Fruit fly (Drosophila melanogaster) whole organism, embryonic: ENCODE measurements around the gene Sgs5bis.

Source experiments
- Atf6 ChIP-seq: fragments of 200-800 bp; sonication (Bioruptor generic); IDR thresholded peaks from 2 replicates; pipeline ENCODE4 v1.3.6; 2022; ENCODE audit warnings: missing biosample characterization, missing genetic modification characterization
- CG10543 ChIP-seq: fragments of 200-800 bp; sonication (Bioruptor generic); optimal IDR thresholded peaks from 3 replicates; lab custom pipeline; 2017; ENCODE audit warnings: missing biosample characterization, mild to moderate bottlenecking, missing genetic modification characterization, moderate library complexity
- CG11696 ChIP-seq: fragments of 200-800 bp; sonication (Bioruptor generic); IDR thresholded peaks from 2 replicates; pipeline ENCODE4 v1.3.6; 2022; ENCODE audit warnings: missing biosample characterization, missing genetic modification characterization
- CG12769 ChIP-seq: fragments of 200-800 bp; sonication (Bioruptor generic); optimal IDR thresholded peaks from 2 replicates; lab custom pipeline; 2019; ENCODE audit warnings: missing biosample characterization, mild to moderate bottlenecking, missing genetic modification characterization, moderate library complexity
- CG13775 ChIP-seq: fragments of 200-800 bp; sonication (Bioruptor generic); optimal IDR thresholded peaks from 3 replicates; lab custom pipeline; 2017; ENCODE audit warnings: missing biosample characterization, mild to moderate bottlenecking, missing genetic modification characterization
- CG16779 ChIP-seq: fragments of 200-800 bp; sonication (Bioruptor generic); IDR thresholded peaks from 2 replicates; pipeline ENCODE4 v1.3.6; 2022; ENCODE audit warnings: missing biosample characterization, missing genetic modification characterization
- CG17612 ChIP-seq: fragments of 200-800 bp; sonication (Bioruptor generic); IDR thresholded peaks from 2 replicates; pipeline ENCODE4 v1.3.6; 2022; ENCODE audit warnings: missing biosample characterization, missing genetic modification characterization
- CG17829 ChIP-seq: fragments of 200-800 bp; optimal IDR thresholded peaks from 2 replicates; lab custom pipeline; 2019; ENCODE audit warnings: missing biosample characterization, mild to moderate bottlenecking, missing genetic modification characterization, moderate library complexity
- CG18476 ChIP-seq: fragments of 200-800 bp; sonication (Bioruptor generic); optimal IDR thresholded peaks from 2 replicates; lab custom pipeline; 2016; ENCODE audit warnings: missing biosample characterization, mild to moderate bottlenecking, missing genetic modification characterization
- CG4424 ChIP-seq: fragments of 200-800 bp; sonication (Bioruptor generic); optimal IDR thresholded peaks from 3 replicates; lab custom pipeline; 2016; ENCODE audit warnings: missing biosample characterization, missing genetic modification characterization
- CG6791 ChIP-seq: fragments of 200-800 bp; sonication (Bioruptor generic); IDR thresholded peaks from 3 replicates; pipeline ENCODE4 v1.3.6; 2022; ENCODE audit warnings: missing biosample characterization, missing genetic modification characterization; ENCODE audit not compliant: partially characterized antibody
- CG7357 ChIP-seq: fragments of 200-800 bp; sonication (Bioruptor generic); IDR thresholded peaks from 3 replicates; pipeline ENCODE4 v1.3.6; 2022; ENCODE audit warnings: missing biosample characterization, missing genetic modification characterization
- CG8359 ChIP-seq: fragments of 200-800 bp; sonication (Bioruptor generic); optimal IDR thresholded peaks from 2 replicates; lab custom pipeline; 2017; ENCODE audit warnings: missing biosample characterization, mild to moderate bottlenecking, missing genetic modification characterization, borderline replicate concordance
- CG8924 ChIP-seq: fragments of 200-800 bp; optimal IDR thresholded peaks from 3 replicates; lab custom pipeline; 2019; ENCODE audit warnings: missing biosample characterization, mild to moderate bottlenecking, missing genetic modification characterization, moderate library complexity
- CG8944 ChIP-seq: fragments of 200-800 bp; sonication (Bioruptor generic); optimal IDR thresholded peaks from 3 replicates; lab custom pipeline; 2016; ENCODE audit warnings: missing biosample characterization, missing genetic modification characterization
- CG9215 ChIP-seq: fragments of 200-800 bp; sonication (Bioruptor generic); IDR thresholded peaks from 2 replicates; pipeline ENCODE4 v1.3.6; 2022; ENCODE audit warnings: missing biosample characterization, missing genetic modification characterization
- CTCF ChIP-seq: fragments of 200-800 bp; sonication (Bioruptor generic); optimal IDR thresholded peaks from 2 replicates; lab custom pipeline; 2017; ENCODE audit warnings: missing biosample characterization, mild to moderate bottlenecking, missing genetic modification characterization, moderate library complexity
- Dek ChIP-seq: fragments of 200-800 bp; sonication (Bioruptor generic); optimal IDR thresholded peaks from 3 replicates; lab custom pipeline; 2019; ENCODE audit warnings: missing biosample characterization, mild to moderate bottlenecking, missing genetic modification characterization, moderate library complexity
- Ets65A ChIP-seq: fragments of 200-800 bp; sonication (Bioruptor generic); peaks from one replicate; lab custom pipeline; 2016; ENCODE audit warnings: missing biosample characterization, missing genetic modification characterization
- Fer1 ChIP-seq: fragments of 200-800 bp; sonication (Bioruptor generic); optimal IDR thresholded peaks from 2 replicates; lab custom pipeline; 2017; ENCODE audit warnings: missing biosample characterization, mild to moderate bottlenecking, missing genetic modification characterization
- Fer3 ChIP-seq: fragments of 200-800 bp; sonication (Bioruptor generic); optimal IDR thresholded peaks from 2 replicates; lab custom pipeline; 2018; ENCODE audit warnings: missing biosample characterization, mild to moderate bottlenecking, missing genetic modification characterization, moderate library complexity
- Hey ChIP-seq: fragments of 200-800 bp; sonication (Bioruptor generic); optimal IDR thresholded peaks from 3 replicates; lab custom pipeline; 2018; ENCODE audit warnings: missing biosample characterization, mild to moderate bottlenecking, missing genetic modification characterization
- MBD-R2 ChIP-seq: fragments of 200-800 bp; sonication (Bioruptor generic); IDR thresholded peaks from 2 replicates; pipeline ENCODE4 v1.3.6; 2022; ENCODE audit warnings: missing biosample characterization, missing genetic modification characterization
- Med ChIP-seq: fragments of 200-800 bp; sonication (Bioruptor generic); peaks from one replicate; lab custom pipeline; 2016; ENCODE audit warnings: missing biosample characterization, missing genetic modification characterization, mild to moderate bottlenecking, inconsistent platforms, moderate library complexity
- NFAT ChIP-seq: fragments of 200-800 bp; sonication (Bioruptor generic); IDR thresholded peaks from 2 replicates; pipeline ENCODE4 v1.3.6; 2022; ENCODE audit warnings: missing biosample characterization, missing genetic modification characterization
- NfI ChIP-seq: fragments of 200-800 bp; sonication (Bioruptor generic); optimal IDR thresholded peaks from 3 replicates; lab custom pipeline; 2018; ENCODE audit warnings: missing biosample characterization, mild to moderate bottlenecking, missing genetic modification characterization, moderate library complexity
- Stat92E ChIP-seq, 3 experiments: fragments of >200 bp in 2 of 3; fragments of 200-800 bp in 1 of 3; sonication (Bioruptor generic) in 1 of 3; optimal IDR thresholded peaks; 2 replicates each; lab custom pipeline; 2017 to 2019; ENCODE audit warnings: missing biosample characterization in 3 of 3, missing genetic modification characterization in 3 of 3, mild to moderate bottlenecking in 1 of 3, moderate library complexity in 1 of 3
- Tbp ChIP-seq: fragments of >200 bp; optimal IDR thresholded peaks from 2 replicates; lab custom pipeline; 2018; ENCODE audit warnings: missing biosample characterization, missing genetic modification characterization
- al ChIP-seq: fragments of 200-800 bp; sonication (Bioruptor generic); IDR thresholded peaks from 2 replicates; pipeline ENCODE4 v1.3.6; 2022; ENCODE audit warnings: missing biosample characterization, missing genetic modification characterization
- ash1 ChIP-seq: fragments of 200-800 bp; sonication (Bioruptor generic); optimal IDR thresholded peaks from 2 replicates; lab custom pipeline; 2018; ENCODE audit warnings: missing biosample characterization, mild to moderate bottlenecking, missing genetic modification characterization
- bsh ChIP-seq, 2 experiments: fragments of 200-800 bp; sonication (Bioruptor generic); optimal IDR thresholded peaks; 2 replicates each; lab custom pipeline; 2017 to 2018; ENCODE audit warnings: mild to moderate bottlenecking in 2 of 2, missing biosample characterization in 2 of 2, missing genetic modification characterization in 2 of 2, moderate library complexity in 1 of 2
- chif ChIP-seq, 2 experiments: fragments of 200-800 bp; sonication (Bioruptor generic); optimal IDR thresholded peaks; 3 replicates each; lab custom pipeline; 2016; ENCODE audit warnings: missing biosample characterization in 2 of 2, missing genetic modification characterization in 2 of 2
- crol ChIP-seq: fragments of 200-800 bp; sonication (Bioruptor generic); IDR thresholded peaks from 2 replicates; pipeline ENCODE4 v1.3.6; 2022; ENCODE audit warnings: missing biosample characterization, missing genetic modification characterization
- dan ChIP-seq: fragments of 200-800 bp; sonication (Bioruptor generic); IDR thresholded peaks from 2 replicates; pipeline ENCODE4 v1.3.6; 2022; ENCODE audit warnings: missing biosample characterization, missing genetic modification characterization
- fd96Cb ChIP-seq: fragments of 200-800 bp; sonication (Bioruptor generic); optimal IDR thresholded peaks from 2 replicates; lab custom pipeline; 2018; ENCODE audit warnings: missing biosample characterization, mild to moderate bottlenecking, missing genetic modification characterization, moderate library complexity
- fu2 ChIP-seq: fragments of 200-800 bp; sonication (Bioruptor generic); optimal IDR thresholded peaks from 2 replicates; lab custom pipeline; 2016; ENCODE audit warnings: missing biosample characterization, missing genetic modification characterization
- gcm2 ChIP-seq: fragments of 200-800 bp; sonication (Bioruptor generic); optimal IDR thresholded peaks from 2 replicates; lab custom pipeline; 2016; ENCODE audit warnings: missing biosample characterization, missing genetic modification characterization
- grau ChIP-seq: fragments of 200-800 bp; optimal IDR thresholded peaks from 3 replicates; lab custom pipeline; 2019; ENCODE audit warnings: missing biosample characterization, mild to moderate bottlenecking, missing genetic modification characterization, moderate library complexity
- ham ChIP-seq: fragments of 200-800 bp; sonication (Bioruptor generic); IDR thresholded peaks from 2 replicates; pipeline ENCODE4 v1.3.6; 2022; ENCODE audit warnings: missing biosample characterization, missing genetic modification characterization
- jing ChIP-seq: fragments of 200-800 bp; sonication (Bioruptor generic); optimal IDR thresholded peaks from 2 replicates; lab custom pipeline; 2018; ENCODE audit warnings: missing biosample characterization, mild to moderate bottlenecking, missing genetic modification characterization
- lola ChIP-seq, 3 experiments: fragments of >200 bp in 2 of 3; fragments of 200-800 bp in 1 of 3; sonication (Bioruptor generic) in 1 of 3; optimal IDR thresholded peaks; 2 replicates each; lab custom pipeline; 2017 to 2019; ENCODE audit warnings: missing biosample characterization in 3 of 3, missing genetic modification characterization in 3 of 3, mild to moderate bottlenecking in 1 of 3, moderate library complexity in 1 of 3
- pita ChIP-seq: fragments of 200-800 bp; sonication (Bioruptor generic); optimal IDR thresholded peaks from 2 replicates; lab custom pipeline; 2017; ENCODE audit warnings: missing biosample characterization, mild to moderate bottlenecking, missing genetic modification characterization
- psq ChIP-seq: fragments of 200-800 bp; sonication (Bioruptor generic); optimal IDR thresholded peaks from 2 replicates; lab custom pipeline; 2017; ENCODE audit warnings: missing biosample characterization, missing genetic modification characterization
- pum ChIP-seq: fragments of 200-800 bp; sonication (Bioruptor generic); optimal IDR thresholded peaks from 2 replicates; lab custom pipeline; 2016; ENCODE audit warnings: missing biosample characterization, missing genetic modification characterization
- ranshi ChIP-seq: fragments of 200-800 bp; sonication (Bioruptor generic); IDR thresholded peaks from 2 replicates; pipeline ENCODE4 v1.3.6; 2022; ENCODE audit warnings: missing biosample characterization, missing genetic modification characterization
- rib ChIP-seq: fragments of 200-800 bp; sonication (Bioruptor generic); IDR thresholded peaks from 2 replicates; pipeline ENCODE4 v1.3.6; 2022; ENCODE audit warnings: missing biosample characterization, missing genetic modification characterization
- twi ChIP-seq: fragments of 200-800 bp; optimal IDR thresholded peaks from 2 replicates; lab custom pipeline; 2019; ENCODE audit warnings: missing biosample characterization, mild to moderate bottlenecking, missing genetic modification characterization, moderate library complexity
- usp ChIP-seq: fragments of >200 bp; optimal IDR thresholded peaks from 2 replicates; lab custom pipeline; 2017; ENCODE audit warnings: missing biosample characterization, missing genetic modification characterization
- vfl ChIP-seq: fragments of 200-800 bp; sonication (Bioruptor generic); optimal IDR thresholded peaks from 2 replicates; lab custom pipeline; 2016; ENCODE audit warnings: missing biosample characterization, missing genetic modification characterization
- wdn ChIP-seq: fragments of 200-800 bp; sonication (Bioruptor generic); IDR thresholded peaks from 2 replicates; pipeline ENCODE4 v1.3.6; 2022; ENCODE audit warnings: missing biosample characterization, missing genetic modification characterization

The Sgs5bis gene

DNA sequence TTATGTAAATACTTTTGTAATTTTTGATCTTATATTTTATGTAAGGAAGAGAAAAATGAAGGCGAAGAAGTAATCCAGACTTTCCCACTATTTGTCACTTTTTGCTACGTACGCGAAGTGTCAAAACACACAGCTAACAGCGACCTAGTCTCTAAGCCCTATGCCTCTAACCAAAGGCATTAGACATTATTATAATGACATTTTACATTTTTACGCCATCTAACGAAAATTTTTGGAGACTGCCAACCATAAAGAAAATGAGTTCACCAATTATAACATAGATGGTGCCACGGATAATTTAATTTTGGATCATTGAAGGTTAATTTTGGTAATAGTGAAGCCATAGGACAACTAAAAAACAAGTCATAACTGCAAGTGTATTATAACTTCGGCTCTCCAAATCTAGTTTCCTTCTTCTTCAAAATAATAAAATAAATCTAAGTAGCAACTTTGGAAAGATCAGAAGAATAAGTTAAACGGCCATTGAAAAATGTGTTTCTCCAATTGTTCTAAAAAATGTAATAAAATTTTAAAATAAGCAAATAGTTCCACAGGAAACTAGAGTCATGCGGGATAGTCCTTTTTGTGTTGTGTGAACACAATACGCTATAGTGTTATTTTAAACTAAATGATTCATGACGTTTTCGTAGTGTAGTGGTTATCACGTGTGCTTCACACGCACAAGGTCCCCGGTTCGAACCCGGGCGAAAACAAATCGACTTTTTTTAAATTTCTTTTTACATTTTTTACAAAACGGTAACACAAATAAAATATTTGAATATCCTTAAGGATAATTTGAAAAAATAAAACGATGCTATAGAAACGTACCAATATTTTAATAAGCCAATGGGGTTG lies 23.2 kb downstream of the Sgs5bis start (continued):
- TF ChIP-seq pum (GFP tag; lab: Kevin White, UChicago) (no peak), NfI (GFP tag; lab: Kevin White, UChicago) (peak; percentile 13), CG18476 (GFP tag; lab: Kevin White, UChicago) (no peak), CG8944 (GFP tag; lab: Kevin White, UChicago) (no peak), Fer1 (peak; percentile 50), rib (no peak), twi (tag; lab: Kevin White, UChicago) (no peak), CG13775 (GFP tag; lab: Kevin White, UChicago) (no peak), Fer3 (tag; lab: Kevin White, UChicago) (no peak), jing (GFP tag; lab: Kevin White, UChicago) (no peak), pita (GFP tag; lab: Kevin White, UChicago) (peak; percentile 85), CG8359 (GFP tag; lab: Kevin White, UChicago) (no peak), chif (GFP tag; optimal IDR thresholded peaks at IDR 0.05; lab: Kevin White, UChicago) (peak in 1 of 2 experiments; percentile 13), Tbp (GFP tag; lab: Kevin White, UChicago) (no peak), CG12769 (tag; lab: Kevin White, UChicago) (peak; percentile 48), lola (GFP tag; optimal IDR thresholded peaks at IDR 0.05; lab: Kevin White, UChicago) (no peak), bsh (GFP tag; optimal IDR thresholded peaks at IDR 0.05; lab: Kevin White, UChicago) (no peak), al (GFP tag; lab: Robert Waterston, UW) (no peak), ham (GFP tag; lab: Robert Waterston, UW) (no peak), crol (GFP tag; lab: Robert Waterston, UW) (no peak), Atf6 (GFP tag; lab: Robert Waterston, UW) (no peak), CG8924 (tag; lab: Kevin White, UChicago) (no peak), ranshi (GFP tag; lab: Robert Waterston, UW) (no peak), CG9215 (GFP tag; lab: Robert Waterston, UW) (no peak), gcm2 (no peak), MBD-R2 (GFP tag; lab: Robert Waterston, UW) (no peak), Dek (tag; lab: Kevin White, UChicago) (peak; percentile 89), fu2 (GFP tag; lab: Kevin White, UChicago) (no peak), Hey (tag; lab: Kevin White, UChicago) (no peak), CG6791 (peak; percentile 74), CG7357 (no peak), grau (tag; lab: Kevin White, UChicago) (peak; percentile 20), Ets65A (peak; percentile 93), CG4424 (GFP tag; lab: Kevin White, UChicago) (no peak), CG16779 (GFP tag; lab: Robert Waterston, UW) (no peak), wdn (GFP tag; lab: Robert Waterston, UW) (peak; percentile 8; the same call in 1 of the 2 replicates), fd96Cb (tag; lab: Kevin White, UChicago) (no peak), CG10543 (GFP tag; lab: Kevin White, UChicago) (no peak), Stat92E (GFP tag; optimal IDR thresholded peaks at IDR 0.05; lab: Kevin White, UChicago) (peak in 1 of 3 experiments; percentile 71), psq (GFP tag; lab: Kevin White, UChicago) (no peak), CG17612 (GFP tag; lab: Robert Waterston, UW) (no peak), CG17829 (tag; lab: Kevin White, UChicago) (peak; percentile 28), CG11696 (GFP tag; lab: Robert Waterston, UW) (no peak), Med (GFP tag; lab: Kevin White, UChicago) (peak; percentile 85), NFAT (peak; percentile 49; the same call in 1 of the 2 replicates), CTCF (peak; percentile 97), vfl (GFP tag; lab: Kevin White, UChicago) (no peak), ash1 (GFP tag; lab: Kevin White, UChicago) (no peak), usp (GFP tag; lab: Kevin White, UChicago) (no peak), dan (GFP tag; lab: Robert Waterston, UW) (no peak)
